Fruit fly (Drosophila melanogaster): ENCODE results near the gene CG32444.
A peak's percentile ranks its signal among the peaks of the same experiment; 100 is the strongest.

Gene CG32444

DNA sequence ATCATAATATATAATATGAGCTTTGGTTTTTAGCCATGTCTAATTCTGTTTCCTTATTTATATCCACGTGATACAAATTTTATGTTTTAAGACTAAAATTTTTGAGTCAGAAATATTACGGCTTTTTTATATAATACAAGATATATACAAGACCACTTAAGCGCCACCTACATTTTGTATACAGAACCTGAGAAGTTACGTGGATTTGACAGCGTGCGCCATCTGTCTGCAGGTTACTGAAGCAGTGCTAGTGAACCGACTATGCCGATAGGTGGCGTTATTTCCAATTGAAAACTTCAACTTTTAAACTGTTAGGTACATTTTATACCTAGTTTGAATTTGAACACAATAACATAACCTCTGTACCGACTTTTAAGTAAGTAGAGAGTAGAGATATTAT, 16.0 kb downstream of the CG32444 start (continued):
- TF ChIP-seq fu2 (GFP tag; optimal IDR thresholded peaks at IDR 0.05) (peak; percentile 34), ash1 (GFP tag; optimal IDR thresholded peaks at IDR 0.05) (no peak), MESR4 (GFP tag; optimal IDR thresholded peaks at IDR 0.05) (no peak), CG3726 (GFP tag; IDR thresholded peaks at IDR 0.05) (no peak), da (GFP tag; optimal IDR thresholded peaks at IDR 0.05) (peak; percentile 36), C15 (GFP tag; IDR thresholded peaks at IDR 0.05) (no peak), Tbp (GFP tag; optimal IDR thresholded peaks at IDR 0.05) (no peak), CG1603 (tag; optimal IDR thresholded peaks at IDR 0.05) (peak; percentile 78), Sry-β (GFP tag; optimal IDR thresholded peaks at IDR 0.05) (no peak), dmrt11E (tag; optimal IDR thresholded peaks at IDR 0.05) (peak; percentile 64), CG9876 (GFP tag; optimal IDR thresholded peaks at IDR 0.05) (peak; percentile 73), ro (GFP tag; IDR thresholded peaks at IDR 0.05) (no peak), Opbp (GFP tag; IDR thresholded peaks at IDR 0.05; ENCODE audit: partially characterized antibody) (peak; percentile 35; the same call in 1 of the 3 replicates), dysf (GFP tag; IDR thresholded peaks at IDR 0.05) (peak; percentile 80), GATAe (GFP tag; conservative IDR thresholded peaks at IDR 0.05) (no peak), Myb (GFP tag; optimal IDR thresholded peaks at IDR 0.05) (peak; percentile 74), CG17612 (GFP tag; IDR thresholded peaks at IDR 0.05) (no peak), Mes4 (GFP tag; optimal IDR thresholded peaks at IDR 0.05) (peak; percentile 62), odd (GFP tag; optimal IDR thresholded peaks at IDR 0.05) (no peak), E2f2 (GFP tag; IDR thresholded peaks at IDR 0.05) (peak; percentile 46; the same call in 1 of the 2 replicates), sqz (GFP tag; optimal IDR thresholded peaks at IDR 0.05) (no peak), gsb (GFP tag; IDR thresholded peaks at IDR 0.05) (no peak), Lim3 (GFP tag; IDR thresholded peaks at IDR 0.05) (no peak), wor (GFP tag; IDR thresholded peaks at IDR 0.05) (no peak), sens (GFP tag) (peak; percentile 89), vvl (GFP tag; IDR thresholded peaks at IDR 0.05) (peak; percentile 74), Scr (GFP tag; IDR thresholded peaks at IDR 0.05; ENCODE audit: partially characterized antibody) (no peak), CG7745 (tag; optimal IDR thresholded peaks at IDR 0.05) (no peak), maf-S (GFP tag; optimal IDR thresholded peaks at IDR 0.05) (peak; percentile 30), CG4854 (GFP tag; optimal IDR thresholded peaks at IDR 0.05) (peak; percentile 53), CG4328 (GFP tag; optimal IDR thresholded peaks at IDR 0.05) (peak; percentile 33), CG7928 (GFP tag; optimal IDR thresholded peaks at IDR 0.05) (no peak), mld (GFP tag; IDR thresholded peaks at IDR 0.05; ENCODE audit: partially characterized antibody) (no peak), MBD-R2 (GFP tag; IDR thresholded peaks at IDR 0.05) (peak; percentile 29; the same call in 1 of the 2 replicates), zfh1 (GFP tag; IDR thresholded peaks at IDR 0.05) (peak; percentile 60; the same call in 2 of the 3 replicates), Abd-B (GFP tag; optimal IDR thresholded peaks at IDR 0.05) (peak; percentile 63), CG10274 (GFP tag; optimal IDR thresholded peaks at IDR 0.05) (no peak), HLH54F (GFP tag; optimal IDR thresholded peaks at IDR 0.05) (peak; percentile 50), NFAT (GFP tag; IDR thresholded peaks at IDR 0.05) (peak; percentile 88), cato (GFP tag; optimal IDR thresholded peaks at IDR 0.05; ENCODE audit: borderline replicate concordance) (peak; percentile 57), CG12219 (GFP tag; optimal IDR thresholded peaks at IDR 0.05) (peak; percentile 10), CG12659 (GFP tag; optimal IDR thresholded peaks at IDR 0.05) (peak; percentile 66), zen2 (GFP tag; IDR thresholded peaks at IDR 0.05; ENCODE audit: partially characterized antibody) (no peak), Kr (GFP tag; optimal IDR thresholded peaks at IDR 0.05) (no peak), Gsc (GFP tag; IDR thresholded peaks at IDR 0.05) (0 out of 2 replicates have a peak, but pooled peaks have one; percentile 8), slbo (GFP tag; IDR thresholded peaks at IDR 0.05) (peak; percentile 87), sug (tag; optimal IDR thresholded peaks at IDR 0.05) (peak; percentile 59), bigmax (GFP tag; optimal IDR thresholded peaks at IDR 0.05) (peak; percentile 76), her (GFP tag; optimal IDR thresholded peaks at IDR 0.05) (peak; percentile 53), CG6654 (GFP tag; optimal IDR thresholded peaks at IDR 0.05) (peak; percentile 63), sc (optimal IDR thresholded peaks at IDR 0.05) (no peak), sc (GFP tag; optimal IDR thresholded peaks at IDR 0.05) (peak; percentile 33)
